Worm (Caenorhabditis elegans): ENCODE data around the gene clec-252.

DNA sequence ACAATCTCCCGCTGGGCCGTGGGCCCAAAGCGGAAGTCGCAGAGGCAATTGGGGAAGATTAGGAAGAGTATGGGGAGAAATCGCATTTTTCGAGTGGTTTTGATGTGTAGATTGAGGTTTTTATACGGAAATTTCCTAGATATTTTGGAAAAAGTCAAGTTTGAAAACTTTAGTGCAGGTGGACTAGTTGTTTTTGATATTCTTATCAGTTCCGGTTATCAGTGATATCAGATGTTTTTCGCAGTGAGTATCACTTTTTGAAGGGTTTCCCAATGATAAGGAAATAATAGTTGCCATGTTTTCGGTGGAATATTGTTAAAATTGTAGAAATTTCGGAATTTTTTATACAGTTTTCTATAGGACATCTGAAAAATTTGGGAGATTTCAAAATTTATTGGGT, 14.2 kb downstream of the clec-252 start, which contains the start of gene scl-20:
- no peak for TF ChIP-seq mxl-2 (GFP tag; conservative IDR thresholded peaks at IDR 0.05)
- no peak for TF ChIP-seq Y105C5A.15 (GFP tag; IDR thresholded peaks at IDR 0.05)
